Fruit fly (Drosophila melanogaster): Measurements from ENCODE around the gene Btk.

The Btk gene

dm6 chr2L:8319858-8320525 is 19.1 kb upstream of the Btk start, which contains the start of the genes mtsh and strat (continued):
- TF ChIP-seq Fer1 (GFP tag; optimal IDR thresholded peaks at IDR 0.05) (peak; percentile 86), CG3065 (GFP tag; optimal IDR thresholded peaks at IDR 0.05) (peak; percentile 28), CG9727 (GFP tag; optimal IDR thresholded peaks at IDR 0.05) (peak; percentile 82), NC2α (GFP tag; optimal IDR thresholded peaks at IDR 0.05) (no peak), bbx (GFP tag; IDR thresholded peaks at IDR 0.05; ENCODE audit: partially characterized antibody) (peak; percentile 75), zf30C (GFP tag; optimal IDR thresholded peaks at IDR 0.05) (no peak), MESR4 (GFP tag; optimal IDR thresholded peaks at IDR 0.05) (peak; percentile 64), rib (GFP tag; IDR thresholded peaks at IDR 0.05) (no peak), CG17328 (GFP tag; IDR thresholded peaks at IDR 0.05) (peak; percentile 70), CG7786 (GFP tag; optimal IDR thresholded peaks at IDR 0.05) (peak; percentile 12), CG6272 (GFP tag; IDR thresholded peaks at IDR 0.05) (peak; percentile 33; the same call in 1 of the 2 replicates), Atf6 (GFP tag; IDR thresholded peaks at IDR 0.05) (peak; percentile 57; the same call in 1 of the 2 replicates), lola (GFP tag; optimal IDR thresholded peaks at IDR 0.05) (peak in 1 of 3 experiments; percentile 19), da (GFP tag; optimal IDR thresholded peaks at IDR 0.05) (no peak), gsb (GFP tag; IDR thresholded peaks at IDR 0.05) (peak; percentile 33; the same call in 1 of the 2 replicates), CrebB (tag; optimal IDR thresholded peaks at IDR 0.05) (peak; percentile 73), CG6254 (GFP tag; optimal IDR thresholded peaks at IDR 0.05) (peak; percentile 30), unc-4 (GFP tag; IDR thresholded peaks at IDR 0.05; ENCODE audit: partially characterized antibody) (peak; percentile 59; the same call in 1 of the 2 replicates), wor (GFP tag; IDR thresholded peaks at IDR 0.05) (no peak), CG31388 (GFP tag; optimal IDR thresholded peaks at IDR 0.05) (no peak), crp (GFP tag; optimal IDR thresholded peaks at IDR 0.05) (peak in 1 of 2 experiments; percentile 47), ssp (GFP tag; IDR thresholded peaks at IDR 0.05) (no peak), en (GFP tag; optimal IDR thresholded peaks at IDR 0.05) (no peak), CG13287 (GFP tag; IDR thresholded peaks at IDR 0.05; ENCODE audit: partially characterized antibody) (peak; percentile 71), Max (GFP tag; optimal IDR thresholded peaks at IDR 0.05) (peak; percentile 35), CG3407 (GFP tag; optimal IDR thresholded peaks at IDR 0.05) (peak; percentile 14), Dad (GFP tag; optimal IDR thresholded peaks at IDR 0.05) (peak; percentile 75), CG13624 (GFP tag; optimal IDR thresholded peaks at IDR 0.05) (peak; percentile 73), CG31365 (tag; optimal IDR thresholded peaks at IDR 0.05) (peak; percentile 64), Aef1 (GFP tag; IDR thresholded peaks at IDR 0.05) (no peak), CG13424 (tag; optimal IDR thresholded peaks at IDR 0.05) (no peak), CG1603 (tag; optimal IDR thresholded peaks at IDR 0.05) (peak; percentile 74), CG18619 (GFP tag; optimal IDR thresholded peaks at IDR 0.05) (peak; percentile 31), luna (GFP tag; optimal IDR thresholded peaks at IDR 0.05) (no peak), CG17385 (GFP tag; optimal IDR thresholded peaks at IDR 0.05) (peak; percentile 47), NK7.1 (GFP tag; optimal IDR thresholded peaks at IDR 0.05) (no peak), esg (GFP tag; conservative IDR thresholded peaks at IDR 0.05) (no peak), dan (GFP tag; IDR thresholded peaks at IDR 0.05) (no peak), pho (GFP tag; optimal IDR thresholded peaks at IDR 0.05) (peak; percentile 28), CG14710 (tag; optimal IDR thresholded peaks at IDR 0.05) (peak; percentile 90), phol (tag; optimal IDR thresholded peaks at IDR 0.05) (peak; percentile 70), CG11456 (GFP tag; IDR thresholded peaks at IDR 0.05) (peak; percentile 59; the same call in 2 of the 3 replicates), CG6654 (GFP tag; optimal IDR thresholded peaks at IDR 0.05) (no peak), CG17186 (GFP tag; optimal IDR thresholded peaks at IDR 0.05) (peak; percentile 40), salm (tag; optimal IDR thresholded peaks at IDR 0.05) (no peak), Ssrp (tag; optimal IDR thresholded peaks at IDR 0.05) (peak; percentile 28), CG1233 (GFP tag; optimal IDR thresholded peaks at IDR 0.05) (peak; percentile 65), fd3F (GFP tag; optimal IDR thresholded peaks at IDR 0.05) (peak; percentile 45), CG9932 (GFP tag; IDR thresholded peaks at IDR 0.05) (no peak)

Data from whole organism, embryonic.